Worm (Caenorhabditis elegans) whole organism, early embryonic: ENCODE results near the gene Y46H3D.8.

Source experiments
- B0310.2 ChIP-seq: sonication (generic microtip); optimal IDR thresholded peaks from 2 replicates; lab custom pipeline; 2016; ENCODE audit warnings: mild to moderate bottlenecking, missing genetic modification characterization, missing compliant biosample characterization
- aly-1 ChIP-seq: sonication (generic microtip); optimal IDR thresholded peaks from 2 replicates; lab custom pipeline; 2016; ENCODE audit warnings: missing genetic modification characterization, missing compliant biosample characterization
- ama-1 ChIP-seq: fragments of 150-350 bp; optimal IDR thresholded peaks from 2 replicates; lab custom pipeline; 2014
- ceh-13 ChIP-seq: fragments of 200-800 bp; sonication (Bioruptor generic); optimal IDR thresholded peaks from 2 replicates; lab custom pipeline; 2018; ENCODE audit warnings: mild to moderate bottlenecking, missing genetic modification characterization, missing compliant biosample characterization
- flt-1 ChIP-seq: fragments of 200-800 bp; sonication (Bioruptor generic); IDR thresholded peaks from 2 replicates; pipeline ENCODE4 v1.3.6; 2022; ENCODE audit warnings: missing genetic modification characterization, missing compliant biosample characterization
- hnd-1 ChIP-seq: sonication (generic microtip); optimal IDR thresholded peaks from 2 replicates; lab custom pipeline; 2016; ENCODE audit warnings: missing genetic modification characterization, missing compliant biosample characterization
- pes-1 ChIP-seq: fragments of 200-800 bp; sonication (Bioruptor generic); IDR thresholded peaks from 2 replicates; pipeline ENCODE4 v1.3.6; 2022; ENCODE audit warnings: missing genetic modification reagents, missing genetic modification characterization, missing compliant biosample characterization
- scrt-1 ChIP-seq: fragments of 200-800 bp; sonication (Bioruptor generic); IDR thresholded peaks from 2 replicates; pipeline ENCODE4 v1.3.6; 2022; ENCODE audit warnings: missing genetic modification characterization, missing compliant biosample characterization
- sea-1 ChIP-seq: fragments of 200-800 bp; sonication (Bioruptor generic); conservative IDR thresholded peaks from 2 replicates; pipeline ENCODE4 v1.3.6; 2022; ENCODE audit warnings: missing genetic modification characterization, missing compliant biosample characterization
- tra-4 ChIP-seq: sonication (generic microtip); optimal IDR thresholded peaks from 2 replicates; lab custom pipeline; 2017; ENCODE audit warnings: missing genetic modification characterization, missing compliant biosample characterization

DNA sequence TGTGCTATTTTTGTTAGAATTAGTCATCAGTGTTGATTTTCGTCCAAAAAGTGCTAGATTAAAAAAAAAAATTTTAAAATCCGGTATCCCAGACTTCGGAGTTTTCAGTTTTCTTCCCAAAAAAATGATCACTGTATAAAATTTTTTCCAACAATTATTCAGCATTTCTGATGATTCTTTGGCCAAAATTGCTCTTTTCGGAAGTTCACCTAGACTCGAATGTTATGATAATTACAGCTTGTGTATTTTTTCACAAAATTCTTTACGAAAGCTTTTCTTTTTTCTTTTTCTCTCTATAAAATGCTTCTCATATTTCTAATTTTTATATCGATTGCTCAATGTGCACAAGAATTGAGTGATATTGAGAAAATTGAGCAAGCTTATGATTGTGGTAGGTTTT lies 669 bp upstream of the Y46H3D.8 start, which contains the start of gene irld-17:
- TF ChIP-seq scrt-1 (GFP tag; lab: Robert Waterston, UW) (no peak), ama-1 (lab: Kevin White, UChicago) (no peak), aly-1 (tag; lab: Kevin White, UChicago) (no peak), pes-1 (no peak), sea-1 (GFP tag; lab: Robert Waterston, UW) (no peak), ceh-13 (GFP tag; lab: Kevin White, UChicago) (no peak), hnd-1 (tag; lab: Kevin White, UChicago) (no peak), tra-4 (tag; lab: Kevin White, UChicago) (no peak), B0310.2 (tag; lab: Kevin White, UChicago) (no peak), flt-1 (GFP tag; lab: Robert Waterston, UW) (no peak)
